Worm (Caenorhabditis elegans): Measurements from ENCODE around the gene acr-25.

The acr-25 gene

ce11 chrIV:6441601-6442000, 22.5 kb upstream of the acr-25 start, which contains the start of gene Y73B6BL.31:
Gene Y73B6BL.31, plus strand, starts transcription at chrIV:6441901.
- TF ChIP-seq zip-8 (tag; optimal IDR thresholded peaks at IDR 0.05), result no peak
- no peak for TF ChIP-seq blmp-1 (tag; optimal IDR thresholded peaks at IDR 0.05)

DNA sequence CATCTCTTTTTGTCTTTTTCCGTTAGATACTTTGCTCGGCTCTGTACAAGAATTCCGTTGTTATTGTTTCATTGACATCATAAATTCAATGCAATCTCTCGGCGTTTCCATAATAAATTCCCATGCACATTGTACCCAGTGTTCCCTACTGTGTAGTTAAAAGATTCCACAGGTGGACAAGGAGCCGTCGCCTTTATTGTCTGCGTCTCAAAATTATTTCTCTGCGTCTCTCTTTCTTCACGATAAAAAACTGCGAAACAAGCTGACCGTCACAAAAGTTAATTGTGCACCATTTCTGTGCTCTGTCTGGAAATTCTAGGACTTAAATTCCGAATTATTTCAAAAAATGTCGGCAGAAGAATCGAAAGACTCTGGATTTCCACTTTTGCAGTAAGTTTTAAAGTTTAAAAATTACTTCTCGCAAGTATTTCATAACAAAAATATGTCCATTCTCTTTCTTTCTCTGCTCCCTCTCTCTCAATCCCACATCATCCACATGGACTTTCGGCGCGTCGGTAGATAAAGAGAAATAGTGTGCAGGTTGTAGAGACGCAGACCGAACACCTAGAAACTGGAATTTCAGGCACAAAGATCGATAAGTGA, 22.0 kb upstream of the acr-25 start:
- peak; percentile 54 for TF ChIP-seq ceh-83 (GFP tag; optimal IDR thresholded peaks at IDR 0.05)
- TF ChIP-seq sptf-1 (tag; optimal IDR thresholded peaks at IDR 0.05), result no peak
- no peak for TF ChIP-seq ceh-43 (GFP tag; optimal IDR thresholded peaks at IDR 0.05)

- TF ChIP-seq ces-1 (GFP tag; optimal IDR thresholded peaks at IDR 0.05) (no peak), nhr-76 (tag; optimal IDR thresholded peaks at IDR 0.05) (no peak), unc-62 (GFP tag; optimal IDR thresholded peaks at IDR 0.05) (no peak), tbx-8 (GFP tag; optimal IDR thresholded peaks at IDR 0.05) (no peak)
These were observed 21.1 kb upstream of the acr-25 start for ce11 chrIV:6443018-6443417.

- TF ChIP-seq mab-5 (tag; optimal IDR thresholded peaks at IDR 0.05) (no peak), drap-1 (GFP tag; optimal IDR thresholded peaks at IDR 0.05) (no peak), ces-1 (GFP tag; optimal IDR thresholded peaks at IDR 0.05) (no peak), ztf-11 (tag; optimal IDR thresholded peaks at IDR 0.05) (no peak), ham-2 (GFP tag; optimal IDR thresholded peaks at IDR 0.05) (no peak), blmp-1 (tag; optimal IDR thresholded peaks at IDR 0.05) (no peak), pha-4 (tag; optimal IDR thresholded peaks at IDR 0.05) (no peak), unc-120 (tag; optimal IDR thresholded peaks at IDR 0.05; ENCODE audit: poor library complexity, severe bottlenecking) (no peak), nhr-28 (tag; optimal IDR thresholded peaks at IDR 0.05) (no peak), ceh-39 (tag; optimal IDR thresholded peaks at IDR 0.05) (no peak)
These were observed 6.6 kb upstream of the acr-25 start, which contains the start of gene lgc-10 for ce11 chrIV:6457472-6457871. Gene lgc-10, minus strand, starts transcription at chrIV:6457572.

DNA sequence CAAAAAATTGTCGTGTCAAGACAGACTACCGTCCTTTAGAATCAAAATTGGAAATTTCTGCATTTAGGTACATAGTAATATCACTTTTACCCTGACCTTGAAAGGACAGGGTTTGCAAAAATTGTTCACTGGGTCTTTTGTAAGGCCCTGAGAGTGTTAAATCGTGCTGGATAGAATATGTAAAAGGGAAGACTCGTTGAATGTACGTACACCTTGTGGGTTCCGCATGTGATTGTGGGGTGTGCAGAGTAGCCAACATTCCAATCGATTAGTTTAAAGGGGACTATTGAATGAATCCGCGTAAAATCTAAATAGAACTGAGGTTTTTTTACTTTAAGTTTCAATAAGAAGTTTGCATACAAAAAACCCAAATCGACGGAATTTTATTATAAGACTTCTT, 3.5 kb upstream of the acr-25 start:
- no peak for TF ChIP-seq blmp-1 (tag; optimal IDR thresholded peaks at IDR 0.05)
- no peak for TF ChIP-seq sem-2 (GFP tag; optimal IDR thresholded peaks at IDR 0.05)
- TF ChIP-seq cnd-1 (tag; optimal IDR thresholded peaks at IDR 0.05), result no peak

ce11 chrIV:6471216-6471615, 7.1 kb downstream of the acr-25 start, which contains the start of gene tmed-13:
Gene tmed-13, minus strand, starts transcription at chrIV:6471384.
- TF ChIP-seq ceh-83 (GFP tag; optimal IDR thresholded peaks at IDR 0.05) (no peak), ces-1 (GFP tag; optimal IDR thresholded peaks at IDR 0.05) (peak; percentile 55), cnd-1 (tag; optimal IDR thresholded peaks at IDR 0.05) (peak; percentile 91)

- no peak for TF ChIP-seq ceh-83 (GFP tag; optimal IDR thresholded peaks at IDR 0.05)
- no peak for TF ChIP-seq nhr-12 (tag; optimal IDR thresholded peaks at IDR 0.05)
- TF ChIP-seq unc-62 (GFP tag; optimal IDR thresholded peaks at IDR 0.05), result no peak
- TF ChIP-seq cnd-1 (tag; optimal IDR thresholded peaks at IDR 0.05), result no peak
- no peak for TF ChIP-seq pha-4 (tag; optimal IDR thresholded peaks at IDR 0.05)
- TF ChIP-seq ztf-11 (tag; optimal IDR thresholded peaks at IDR 0.05), result no peak
- TF ChIP-seq nhr-76 (tag; optimal IDR thresholded peaks at IDR 0.05), result no peak
- no peak for TF ChIP-seq mls-2 (tag; optimal IDR thresholded peaks at IDR 0.05)
- no peak for TF ChIP-seq unc-39 (tag; optimal IDR thresholded peaks at IDR 0.05)
- no peak for TF ChIP-seq flh-1 (GFP tag; optimal IDR thresholded peaks at IDR 0.05)
- TF ChIP-seq mep-1 (tag; optimal IDR thresholded peaks at IDR 0.05), result no peak
- TF ChIP-seq zip-8 (tag; optimal IDR thresholded peaks at IDR 0.05), result no peak
- no peak for TF ChIP-seq nhr-2 (tag; optimal IDR thresholded peaks at IDR 0.05)
- TF ChIP-seq sptf-1 (tag; optimal IDR thresholded peaks at IDR 0.05), result no peak
- TF ChIP-seq ceh-39 (tag; optimal IDR thresholded peaks at IDR 0.05), result no peak
- no peak for TF ChIP-seq lin-32 (GFP tag; optimal IDR thresholded peaks at IDR 0.05)
- no peak for TF ChIP-seq ceh-43 (GFP tag; optimal IDR thresholded peaks at IDR 0.05)
These were observed 9.0 kb downstream of the acr-25 start, which contains the start of gene Y73B6BL.27 for ce11 chrIV:6473140-6473539. Gene Y73B6BL.27, minus strand, starts transcription at chrIV:6473240.

All from whole organism, mixed stage, embryonic.